Worm (Caenorhabditis elegans) whole organism, L4 larva: Measurements from ENCODE around the gene msp-142.

Experiments
- F26F4.8 ChIP-seq: fragments of 200-800 bp; sonication (Bioruptor generic); conservative IDR thresholded peaks from 2 replicates; pipeline ENCODE4 v1.3.6; 2022; ENCODE audit warnings: missing genetic modification characterization, missing compliant biosample characterization
- F44E2.7 ChIP-seq: fragments of 200-800 bp; sonication (Bioruptor generic); IDR thresholded peaks from 2 replicates; pipeline ENCODE4 v2.1.2; 2022; ENCODE audit warnings: missing genetic modification characterization, missing compliant biosample characterization
- T26A8.4 ChIP-seq: fragments of 200-800 bp; sonication (Bioruptor generic); IDR thresholded peaks from 2 replicates; pipeline ENCODE4 v1.3.6; 2022; ENCODE audit warnings: missing genetic modification characterization, missing compliant biosample characterization
- Y48G9A.11 ChIP-seq: fragments of 200-800 bp; sonication (Bioruptor generic); IDR thresholded peaks from 2 replicates; pipeline ENCODE4 v1.3.6; 2022; ENCODE audit warnings: missing genetic modification reagents, missing genetic modification characterization, missing compliant biosample characterization
- ZK337.2 ChIP-seq: fragments of 200-800 bp; sonication (Bioruptor generic); IDR thresholded peaks from 2 replicates; pipeline ENCODE4 v1.3.6; 2022; ENCODE audit warnings: missing genetic modification reagents, missing genetic modification characterization, missing compliant biosample characterization
- aha-1 ChIP-seq: fragments of 150-350 bp; peaks from one replicate; lab custom pipeline; 2014; ENCODE audit warnings: missing biosample characterization, missing genetic modification characterization
- aly-2 ChIP-seq: sonication (generic microtip); optimal IDR thresholded peaks from 2 replicates; lab custom pipeline; 2018; ENCODE audit warnings: missing biosample characterization, missing genetic modification characterization
- attf-4 ChIP-seq: sonication (generic microtip); optimal IDR thresholded peaks from 3 replicates; lab custom pipeline; 2017; ENCODE audit warnings: missing biosample characterization, missing genetic modification characterization
- ceh-28 ChIP-seq: fragments of 150-350 bp; optimal IDR thresholded peaks from 2 replicates; lab custom pipeline; 2014; ENCODE audit warnings: missing biosample characterization, missing genetic modification reagents, missing genetic modification characterization
- ceh-44 ChIP-seq: fragments of 200-800 bp; sonication (Bioruptor generic); IDR thresholded peaks from 2 replicates; pipeline ENCODE4 v1.3.6; 2022; ENCODE audit warnings: missing genetic modification reagents, missing genetic modification characterization, missing compliant biosample characterization
- ceh-62 ChIP-seq: sonication (generic microtip); optimal IDR thresholded peaks from 2 replicates; lab custom pipeline; 2017; ENCODE audit warnings: missing biosample characterization, missing genetic modification characterization
- ceh-82 ChIP-seq: sonication (generic microtip); optimal IDR thresholded peaks from 2 replicates; lab custom pipeline; 2017; ENCODE audit warnings: missing biosample characterization, missing genetic modification characterization
- ces-1 ChIP-seq: fragments of 150-350 bp; sonication (generic microtip); optimal IDR thresholded peaks from 4 replicates; lab custom pipeline; 2014; ENCODE audit warnings: missing biosample characterization, missing genetic modification reagents, missing genetic modification characterization
- cey-2 ChIP-seq: sonication (generic microtip); optimal IDR thresholded peaks from 3 replicates; lab custom pipeline; 2017; ENCODE audit warnings: missing genetic modification characterization, mild to moderate bottlenecking, missing compliant biosample characterization, antibody characterized with exemption, borderline replicate concordance; ENCODE audit not compliant: insufficient read depth
- daf-16 ChIP-seq, 3 experiments: sonication (generic microtip); optimal IDR thresholded peaks; 2 replicates each; lab custom pipeline; 2016 to 2017; ENCODE audit warnings: missing genetic modification characterization in 3 of 3, missing genetic modification reagents in 3 of 3, mild to moderate bottlenecking in 2 of 3, missing compliant biosample characterization in 2 of 3, missing biosample characterization in 1 of 3, moderate library complexity in 1 of 3
- daf-19 ChIP-seq: fragments of 200-800 bp; sonication (Bioruptor generic); conservative IDR thresholded peaks from 2 replicates; pipeline ENCODE4 v1.3.6; 2022; ENCODE audit warnings: missing genetic modification characterization, missing compliant biosample characterization
- dmd-6 ChIP-seq: fragments of 200-800 bp; sonication (Bioruptor generic); IDR thresholded peaks from 2 replicates; pipeline ENCODE4 v1.3.6; 2022; ENCODE audit warnings: missing genetic modification reagents, missing genetic modification characterization, missing compliant biosample characterization
- dmd-8 ChIP-seq: fragments of 200-800 bp; sonication (Bioruptor generic); IDR thresholded peaks from 2 replicates; pipeline ENCODE4 v1.3.6; 2022; ENCODE audit warnings: missing genetic modification characterization, missing compliant biosample characterization
- dmd-9 ChIP-seq: fragments of 200-800 bp; sonication (Bioruptor generic); IDR thresholded peaks from 2 replicates; pipeline ENCODE4 v1.3.6; 2022; ENCODE audit warnings: missing genetic modification reagents, missing genetic modification characterization, missing compliant biosample characterization
- duxl-1 ChIP-seq: sonication (generic microtip); optimal IDR thresholded peaks from 2 replicates; lab custom pipeline; 2016; ENCODE audit warnings: mild to moderate bottlenecking, missing genetic modification characterization, moderate library complexity, missing compliant biosample characterization; ENCODE audit not compliant: poor library complexity
- egl-43 ChIP-seq: fragments of 200-800 bp; sonication (Bioruptor generic); IDR thresholded peaks from 2 replicates; pipeline ENCODE4 v1.3.6; 2022; ENCODE audit warnings: missing genetic modification reagents, missing genetic modification characterization, missing compliant biosample characterization
- fkh-10 ChIP-seq: fragments of 150-350 bp; optimal IDR thresholded peaks from 2 replicates; lab custom pipeline; 2014; ENCODE audit warnings: missing biosample characterization, missing genetic modification reagents, missing genetic modification characterization
- fos-1 ChIP-seq: fragments of 150-350 bp; optimal IDR thresholded peaks from 2 replicates; lab custom pipeline; 2014; ENCODE audit warnings: missing biosample characterization, missing genetic modification characterization
- hif-1 ChIP-seq, 2 experiments: sonication (generic microtip); optimal IDR thresholded peaks; 2 replicates each; lab custom pipeline; 2016 to 2017; ENCODE audit warnings: missing compliant biosample characterization in 2 of 2, missing genetic modification characterization in 2 of 2, missing genetic modification reagents in 2 of 2, missing genotype in 2 of 2, mild to moderate bottlenecking in 1 of 2
- lin-1 ChIP-seq: fragments of 200-800 bp; sonication (Bioruptor generic); IDR thresholded peaks from 2 replicates; pipeline ENCODE4 v1.3.6; 2022; ENCODE audit warnings: missing genetic modification reagents, missing genetic modification characterization, missing compliant biosample characterization
- lin-15B ChIP-seq: fragments of 150-350 bp; sonication (generic microtip); optimal IDR thresholded peaks from 3 replicates; lab custom pipeline; 2014; ENCODE audit warnings: missing biosample characterization, missing genetic modification characterization
- lin-39 ChIP-seq: fragments of 150-350 bp; optimal IDR thresholded peaks from 2 replicates; lab custom pipeline; 2014; ENCODE audit warnings: missing biosample characterization, missing genetic modification reagents, missing genetic modification characterization
- lir-3 ChIP-seq: sonication (generic microtip); optimal IDR thresholded peaks from 2 replicates; lab custom pipeline; 2016; ENCODE audit warnings: mild to moderate bottlenecking, missing genetic modification characterization, missing compliant biosample characterization
- madf-5 ChIP-seq, 2 experiments: fragments of 200-800 bp; sonication (Bioruptor generic); IDR thresholded peaks; 2 replicates each; pipeline ENCODE4 v1.3.6; 2022; ENCODE audit warnings: missing compliant biosample characterization in 2 of 2, missing genetic modification characterization in 2 of 2
- mdt-29 ChIP-seq: fragments of 200-800 bp; sonication (Bioruptor generic); IDR thresholded peaks from 2 replicates; pipeline ENCODE4 v1.3.6; 2022; ENCODE audit warnings: missing genetic modification reagents, missing genetic modification characterization, missing compliant biosample characterization
- mep-1 ChIP-seq: fragments of 150-350 bp; sonication (generic microtip); optimal IDR thresholded peaks from 3 replicates; lab custom pipeline; 2014; ENCODE audit warnings: missing biosample characterization, missing genetic modification characterization
- mxl-2 ChIP-seq: fragments of 200-800 bp; sonication (Bioruptor generic); conservative IDR thresholded peaks from 2 replicates; pipeline ENCODE4 v1.3.6; 2022; ENCODE audit warnings: missing genetic modification reagents, missing genetic modification characterization, missing compliant biosample characterization
- nhr-10 ChIP-seq: fragments of 150-350 bp; optimal IDR thresholded peaks from 2 replicates; lab custom pipeline; 2014; ENCODE audit warnings: missing biosample characterization, missing genetic modification characterization
- nhr-111 ChIP-seq: fragments of 200-800 bp; sonication (Bioruptor generic); optimal IDR thresholded peaks from 2 replicates; lab custom pipeline; 2018; ENCODE audit warnings: mild to moderate bottlenecking, missing genetic modification characterization, missing compliant biosample characterization
- nhr-28 ChIP-seq: fragments of 150-350 bp; optimal IDR thresholded peaks from 2 replicates; lab custom pipeline; 2014; ENCODE audit warnings: missing biosample characterization, missing genetic modification characterization
- nhr-41 ChIP-seq: fragments of 200-800 bp; sonication (Bioruptor generic); IDR thresholded peaks from 2 replicates; pipeline ENCODE4 v1.3.6; 2022; ENCODE audit warnings: missing genetic modification reagents, missing genetic modification characterization, missing compliant biosample characterization
- nhr-48 ChIP-seq: sonication (generic microtip); optimal IDR thresholded peaks from 2 replicates; lab custom pipeline; 2016; ENCODE audit warnings: mild to moderate bottlenecking, missing genetic modification characterization, missing compliant biosample characterization
- php-3 ChIP-seq: fragments of 200-800 bp; sonication (Bioruptor generic); IDR thresholded peaks from 2 replicates; pipeline ENCODE4 v1.3.6; 2022; ENCODE audit warnings: missing genetic modification reagents, missing genetic modification characterization, missing compliant biosample characterization
- pqm-1 ChIP-seq: sonication (generic microtip); optimal IDR thresholded peaks from 2 replicates; lab custom pipeline; 2017; ENCODE audit warnings: missing biosample characterization, missing genetic modification characterization
- sdz-12 ChIP-seq: fragments of 200-800 bp; sonication (Bioruptor generic); optimal IDR thresholded peaks from 2 replicates; lab custom pipeline; 2018; ENCODE audit warnings: mild to moderate bottlenecking, missing genetic modification characterization, missing compliant biosample characterization
- skn-1 ChIP-seq: fragments of 150-350 bp; optimal IDR thresholded peaks from 2 replicates; lab custom pipeline; 2014; ENCODE audit warnings: missing biosample characterization, missing genetic modification characterization
- snpc-1.2 ChIP-seq: fragments of 200-800 bp; sonication (Bioruptor generic); IDR thresholded peaks from 2 replicates; pipeline ENCODE4 v1.3.6; 2022; ENCODE audit warnings: missing genetic modification reagents, missing genetic modification characterization, missing compliant biosample characterization
- spr-1 ChIP-seq: sonication (generic microtip); optimal IDR thresholded peaks from 2 replicates; lab custom pipeline; 2016; ENCODE audit warnings: mild to moderate bottlenecking, missing genetic modification characterization, missing compliant biosample characterization
- tag-97 ChIP-seq: fragments of 200-800 bp; sonication (Bioruptor generic); IDR thresholded peaks from 2 replicates; pipeline ENCODE4 v1.3.6; 2022; ENCODE audit warnings: missing genetic modification characterization, missing compliant biosample characterization
- zag-1 ChIP-seq: fragments of 150-350 bp; optimal IDR thresholded peaks from 2 replicates; lab custom pipeline; 2014; ENCODE audit warnings: missing biosample characterization, missing genetic modification characterization
- zfp-2 ChIP-seq: sonication (generic microtip); optimal IDR thresholded peaks from 2 replicates; lab custom pipeline; 2016; ENCODE audit warnings: mild to moderate bottlenecking, missing genetic modification characterization, missing compliant biosample characterization
- zip-11 ChIP-seq: fragments of 200-800 bp; sonication (Bioruptor generic); IDR thresholded peaks from 2 replicates; pipeline ENCODE4 v1.3.6; 2022; ENCODE audit warnings: missing genetic modification characterization, missing compliant biosample characterization
- zip-2 ChIP-seq: fragments of 150-350 bp; optimal IDR thresholded peaks from 2 replicates; lab custom pipeline; 2014; ENCODE audit warnings: missing biosample characterization, missing genetic modification characterization
- ztf-11 ChIP-seq: fragments of 150-350 bp; optimal IDR thresholded peaks from 2 replicates; lab custom pipeline; 2014; ENCODE audit warnings: missing biosample characterization, missing genetic modification characterization
- ztf-7 ChIP-seq: fragments of 150-350 bp; optimal IDR thresholded peaks from 2 replicates; lab custom pipeline; 2014; ENCODE audit warnings: missing biosample characterization, missing genetic modification characterization

msp-142 gene

DNA sequence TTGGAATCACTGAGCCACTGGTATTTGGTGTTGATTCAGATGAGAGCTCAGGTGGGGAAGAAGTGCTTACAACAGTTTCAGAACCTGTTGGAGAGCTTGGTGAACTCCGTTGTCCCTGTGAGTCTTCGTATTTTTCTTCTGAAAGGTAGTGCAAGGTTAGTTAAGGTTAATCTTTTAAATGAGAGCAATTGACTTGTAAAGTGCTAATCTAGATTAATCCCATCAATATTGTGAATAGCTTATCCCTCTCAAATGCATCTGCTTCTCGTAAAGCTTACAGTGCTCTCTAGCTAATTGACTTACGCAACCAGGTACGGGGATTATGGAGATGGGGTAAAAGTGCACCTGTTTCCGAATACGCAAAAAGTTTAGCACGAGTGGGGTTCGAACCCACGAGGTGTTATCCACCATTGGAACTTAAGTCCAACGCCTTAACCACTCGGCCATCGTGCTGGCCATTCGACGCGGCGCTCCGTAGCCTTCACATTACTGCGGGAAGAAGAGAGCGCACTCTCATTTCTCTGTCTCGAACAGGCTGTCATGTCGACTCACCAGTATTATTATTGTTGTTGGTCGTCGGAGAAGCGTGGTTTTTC, 25.1 kb upstream of the msp-142 start:
- TF ChIP-seq snpc-1.2 (GFP tag; lab: Robert Waterston, UW) (peak; percentile 65; the same call in 1 of the 2 replicates), tag-97 (no peak), ztf-11 (tag; lab: Kevin White, UChicago) (no peak), F26F4.8 (0 out of 2 replicates have a peak, but pooled peaks have one; percentile 10), ceh-82 (no peak), lir-3 (tag; lab: Kevin White, UChicago) (no peak), pqm-1 (tag; lab: Kevin White, UChicago) (no peak), mdt-29 (GFP tag; lab: Robert Waterston, UW) (no peak), zip-2 (tag; lab: Kevin White, UChicago) (no peak), fos-1 (tag; lab: Kevin White, UChicago) (no peak), F44E2.7 (GFP tag; lab: Robert Waterston, UW) (0 out of 2 replicates have a peak, but pooled peaks have one; percentile 75), attf-4 (tag; lab: Kevin White, UChicago) (no peak), fkh-10 (GFP tag; lab: Kevin White, UChicago) (no peak), zag-1 (tag; lab: Kevin White, UChicago) (no peak), aha-1 (tag; lab: Kevin White, UChicago) (peak; percentile 10), ceh-44 (GFP tag; lab: Robert Waterston, UW) (0 out of 2 replicates have a peak, but pooled peaks have one; percentile 13), daf-19 (no peak), duxl-1 (tag; lab: Kevin White, UChicago) (no peak), skn-1 (no peak), lin-39 (tag; lab: Kevin White, UChicago) (no peak), hif-1 (tag; optimal IDR thresholded peaks at IDR 0.05; lab: Kevin White, UChicago) (peak in 1 of 2 experiments; percentile 31), nhr-10 (tag; lab: Kevin White, UChicago) (no peak), nhr-111 (GFP tag; lab: Kevin White, UChicago) (no peak), ceh-28 (no peak), madf-5 (GFP tag; IDR thresholded peaks at IDR 0.05; lab: Robert Waterston, UW) (0 out of 4 replicates have a peak, but pooled peaks of 1 of the 2 experiments have one; percentile 15), nhr-28 (peak; percentile 34), dmd-6 (GFP tag; lab: Robert Waterston, UW) (peak; percentile 58), ZK337.2 (GFP tag; lab: Robert Waterston, UW) (0 out of 2 replicates have a peak, but pooled peaks have one; percentile 56), cey-2 (tag; lab: Kevin White, UChicago) (no peak), dmd-9 (GFP tag; lab: Robert Waterston, UW) (peak; percentile 63), lin-15B (tag; lab: Kevin White, UChicago) (no peak), ces-1 (GFP tag; lab: Kevin White, UChicago) (no peak), sdz-12 (no peak), ztf-7 (tag; lab: Kevin White, UChicago) (peak; percentile 34), lin-1 (GFP tag; lab: Robert Waterston, UW) (no peak), nhr-41 (GFP tag; lab: Robert Waterston, UW) (peak; percentile 54; the same call in 1 of the 2 replicates), aly-2 (no peak), daf-16 (GFP tag; optimal IDR thresholded peaks at IDR 0.05; lab: Kevin White, UChicago) (peak in 1 of 2 experiments; percentile 33), daf-16 (tag; optimal IDR thresholded peaks at IDR 0.05; lab: Kevin White, UChicago) (no peak), dmd-8 (GFP tag; lab: Robert Waterston, UW) (peak; percentile 67; the same call in 1 of the 2 replicates), spr-1 (tag; lab: Kevin White, UChicago) (peak; percentile 23), T26A8.4 (GFP tag; lab: Robert Waterston, UW) (peak; percentile 57; the same call in 1 of the 2 replicates), Y48G9A.11 (GFP tag; lab: Robert Waterston, UW) (peak; percentile 59; the same call in 1 of the 2 replicates), ceh-62 (tag; lab: Kevin White, UChicago) (no peak), zfp-2 (tag; lab: Kevin White, UChicago) (no peak), mep-1 (tag; lab: Kevin White, UChicago) (peak; percentile 62), php-3 (GFP tag; lab: Robert Waterston, UW) (peak; percentile 53), egl-43 (peak; percentile 87), nhr-48 (tag; lab: Kevin White, UChicago) (peak; percentile 24), zip-11 (GFP tag; lab: Robert Waterston, UW) (0 out of 2 replicates have a peak, but pooled peaks have one; percentile 32), mxl-2 (GFP tag; lab: Robert Waterston, UW) (no peak)
